Fruit fly (Drosophila melanogaster) whole organism, embryonic: Measurements from ENCODE around the gene UGP.
A peak's percentile ranks its signal among the peaks of the same experiment; 100 is the strongest.

Source experiments
- Antp ChIP-seq: fragments of 200-800 bp; sonication (Bioruptor generic); optimal IDR thresholded peaks from 3 replicates; lab custom pipeline; 2016; ENCODE audit warnings: missing biosample characterization, missing genetic modification characterization
- BEAF-32 ChIP-seq: fragments of 200-800 bp; sonication (Bioruptor generic); optimal IDR thresholded peaks from 3 replicates; lab custom pipeline; 2017; ENCODE audit warnings: missing biosample characterization, missing genetic modification characterization, mild to moderate bottlenecking, moderate library complexity, missing genetic modification reagents
- BtbVII ChIP-seq: fragments of 200-800 bp; sonication (Bioruptor generic); optimal IDR thresholded peaks from 3 replicates; lab custom pipeline; 2017; ENCODE audit warnings: missing biosample characterization, mild to moderate bottlenecking, missing genetic modification characterization
- CG10321 ChIP-seq: fragments of 200-800 bp; sonication (Bioruptor generic); IDR thresholded peaks from 2 replicates; pipeline ENCODE4 v1.3.6; 2022; ENCODE audit warnings: missing biosample characterization, missing genetic modification characterization
- CG12236 ChIP-seq: fragments of 200-800 bp; sonication (Bioruptor generic); optimal IDR thresholded peaks from 2 replicates; lab custom pipeline; 2016; ENCODE audit warnings: missing biosample characterization, missing genetic modification characterization
- CG13424 ChIP-seq: fragments of 200-800 bp; sonication (Bioruptor generic); optimal IDR thresholded peaks from 2 replicates; lab custom pipeline; 2019; ENCODE audit warnings: missing biosample characterization, mild to moderate bottlenecking, missing genetic modification characterization, moderate library complexity
- CG15269 ChIP-seq: fragments of 200-800 bp; sonication (Bioruptor generic); optimal IDR thresholded peaks from 2 replicates; lab custom pipeline; 2018; ENCODE audit warnings: missing biosample characterization, mild to moderate bottlenecking, missing genetic modification characterization, moderate library complexity
- CG16863 ChIP-seq: fragments of 200-800 bp; sonication (Bioruptor generic); optimal IDR thresholded peaks from 3 replicates; lab custom pipeline; 2016; ENCODE audit warnings: missing biosample characterization, missing genetic modification characterization
- CG18764 ChIP-seq: fragments of 200-800 bp; sonication (Bioruptor generic); optimal IDR thresholded peaks from 3 replicates; lab custom pipeline; 2016; ENCODE audit warnings: missing biosample characterization, missing genetic modification characterization
- CG2120 ChIP-seq: fragments of 200-800 bp; sonication (Bioruptor generic); optimal IDR thresholded peaks from 3 replicates; lab custom pipeline; 2016; ENCODE audit warnings: missing biosample characterization, missing genetic modification characterization
- CG30431 ChIP-seq: fragments of 200-800 bp; sonication (Bioruptor generic); optimal IDR thresholded peaks from 2 replicates; lab custom pipeline; 2017; ENCODE audit warnings: missing biosample characterization, missing genetic modification characterization
- CG33557 ChIP-seq: fragments of 200-800 bp; sonication (Bioruptor generic); optimal IDR thresholded peaks from 2 replicates; lab custom pipeline; 2019; ENCODE audit warnings: missing biosample characterization, mild to moderate bottlenecking, missing genetic modification characterization, moderate library complexity
- CG3407 ChIP-seq: fragments of 200-800 bp; sonication (Bioruptor generic); optimal IDR thresholded peaks from 2 replicates; lab custom pipeline; 2018; ENCODE audit warnings: missing biosample characterization, mild to moderate bottlenecking, missing genetic modification characterization
- CG7963 ChIP-seq: fragments of 200-800 bp; sonication (Bioruptor generic); IDR thresholded peaks from 3 replicates; pipeline ENCODE4 v1.3.6; 2022; ENCODE audit warnings: missing biosample characterization, missing genetic modification characterization; ENCODE audit not compliant: partially characterized antibody
- CG8089 ChIP-seq: fragments of 200-800 bp; sonication (Bioruptor generic); optimal IDR thresholded peaks from 3 replicates; lab custom pipeline; 2016; ENCODE audit warnings: missing biosample characterization, missing genetic modification characterization
- CG9437 ChIP-seq: fragments of 200-800 bp; sonication (Bioruptor generic); optimal IDR thresholded peaks from 2 replicates; lab custom pipeline; 2018; ENCODE audit warnings: missing biosample characterization, mild to moderate bottlenecking, missing genetic modification characterization
- Camta ChIP-seq: fragments of 200-800 bp; sonication (Bioruptor generic); optimal IDR thresholded peaks from 2 replicates; lab custom pipeline; 2016; ENCODE audit warnings: missing biosample characterization, missing genetic modification characterization
- Dref ChIP-seq: fragments of 200-800 bp; sonication (Bioruptor generic); IDR thresholded peaks from 2 replicates; pipeline ENCODE4 v1.3.6; 2022; ENCODE audit warnings: missing biosample characterization, missing genetic modification characterization
- Hsf ChIP-seq: fragments of 200-800 bp; sonication (Bioruptor generic); optimal IDR thresholded peaks from 3 replicates; lab custom pipeline; 2016; ENCODE audit warnings: missing biosample characterization, missing genetic modification characterization
- Kr ChIP-seq: fragments of 200-800 bp; sonication (Bioruptor generic); optimal IDR thresholded peaks from 2 replicates; lab custom pipeline; 2017; ENCODE audit warnings: missing biosample characterization, mild to moderate bottlenecking, missing genetic modification characterization
- MBD-R2 ChIP-seq: fragments of 200-800 bp; sonication (Bioruptor generic); IDR thresholded peaks from 2 replicates; pipeline ENCODE4 v1.3.6; 2022; ENCODE audit warnings: missing biosample characterization, missing genetic modification characterization
- NFAT ChIP-seq: fragments of 200-800 bp; sonication (Bioruptor generic); IDR thresholded peaks from 2 replicates; pipeline ENCODE4 v1.3.6; 2022; ENCODE audit warnings: missing biosample characterization, missing genetic modification characterization
- NK7.1 ChIP-seq: fragments of 200-800 bp; sonication (Bioruptor generic); optimal IDR thresholded peaks from 3 replicates; lab custom pipeline; 2016; ENCODE audit warnings: missing biosample characterization, missing genetic modification characterization
- Neu2 ChIP-seq: fragments of 200-800 bp; sonication (Bioruptor generic); optimal IDR thresholded peaks from 3 replicates; lab custom pipeline; 2016; ENCODE audit warnings: missing biosample characterization, missing genetic modification characterization, borderline replicate concordance
- Oaz ChIP-seq: fragments of 200-800 bp; sonication (Bioruptor generic); IDR thresholded peaks from 2 replicates; pipeline ENCODE4 v1.3.6; 2022; ENCODE audit warnings: missing biosample characterization, missing genetic modification characterization
- Opbp ChIP-seq: fragments of 200-800 bp; sonication (Bioruptor generic); IDR thresholded peaks from 3 replicates; pipeline ENCODE4 v1.3.6; 2022; ENCODE audit warnings: missing biosample characterization, missing genetic modification characterization; ENCODE audit not compliant: partially characterized antibody
- Sox102F ChIP-seq: fragments of 200-800 bp; sonication (Bioruptor generic); optimal IDR thresholded peaks from 2 replicates; lab custom pipeline; 2018; ENCODE audit warnings: missing biosample characterization, mild to moderate bottlenecking, missing genetic modification characterization, moderate library complexity
- Usf ChIP-seq: fragments of 200-800 bp; sonication (Bioruptor generic); optimal IDR thresholded peaks from 2 replicates; lab custom pipeline; 2017; ENCODE audit warnings: missing genotype, missing biosample characterization, missing genetic modification characterization
- Xrp1 ChIP-seq: fragments of 200-800 bp; sonication (Bioruptor generic); IDR thresholded peaks from 2 replicates; pipeline ENCODE4 v1.3.6; 2022; ENCODE audit warnings: missing biosample characterization, missing genetic modification characterization
- abd-A ChIP-seq: fragments of 200-800 bp; sonication (Bioruptor generic); optimal IDR thresholded peaks from 3 replicates; lab custom pipeline; 2019; ENCODE audit warnings: missing biosample characterization, mild to moderate bottlenecking, missing genetic modification characterization, moderate library complexity
- ap ChIP-seq: fragments of 200-800 bp; sonication (Bioruptor generic); IDR thresholded peaks from 2 replicates; pipeline ENCODE4 v1.3.6; 2022; ENCODE audit warnings: missing biosample characterization, missing genetic modification characterization
- bsh ChIP-seq, 2 experiments: fragments of 200-800 bp; sonication (Bioruptor generic); optimal IDR thresholded peaks; 2 replicates each; lab custom pipeline; 2017 to 2018; ENCODE audit warnings: mild to moderate bottlenecking in 2 of 2, missing biosample characterization in 2 of 2, missing genetic modification characterization in 2 of 2, moderate library complexity in 1 of 2
- cas ChIP-seq: fragments of 200-800 bp; sonication (Bioruptor generic); IDR thresholded peaks from 2 replicates; pipeline ENCODE4 v1.3.6; 2022; ENCODE audit warnings: missing biosample characterization, missing genetic modification characterization
- cwo ChIP-seq: fragments of 200-800 bp; sonication (Bioruptor generic); optimal IDR thresholded peaks from 3 replicates; lab custom pipeline; 2017; ENCODE audit warnings: missing biosample characterization, missing genetic modification characterization, mild to moderate bottlenecking, moderate library complexity, missing genetic modification reagents
- dmrt11E ChIP-seq: fragments of 200-800 bp; sonication (Bioruptor generic); optimal IDR thresholded peaks from 3 replicates; lab custom pipeline; 2018; ENCODE audit warnings: missing biosample characterization, mild to moderate bottlenecking, missing genetic modification characterization, moderate library complexity
- hkb ChIP-seq, 2 experiments: fragments of 200-800 bp in 1 of 2; fragments of >200 bp in 1 of 2; sonication (Bioruptor generic) in 1 of 2; IDR thresholded peaks in 1 of 2; optimal IDR thresholded peaks in 1 of 2; 2 replicates each; pipeline versions ENCODE4 v1.3.6 to Lab custom; 2017 to 2022; ENCODE audit warnings: missing biosample characterization in 1 of 2, missing genetic modification characterization in 1 of 2
- nerfin-1 ChIP-seq: fragments of 200-800 bp; sonication (Bioruptor generic); optimal IDR thresholded peaks from 3 replicates; lab custom pipeline; 2019; ENCODE audit warnings: missing biosample characterization, mild to moderate bottlenecking, missing genetic modification characterization, moderate library complexity
- nerfin-2 ChIP-seq: fragments of 200-800 bp; sonication (Bioruptor generic); IDR thresholded peaks from 2 replicates; pipeline ENCODE4 v1.3.6; 2022; ENCODE audit warnings: missing biosample characterization, missing genetic modification characterization; ENCODE audit not compliant: partially characterized antibody
- p53 ChIP-seq: fragments of 200-800 bp; sonication (Bioruptor generic); optimal IDR thresholded peaks from 2 replicates; lab custom pipeline; 2016; ENCODE audit warnings: missing biosample characterization, missing genetic modification characterization
- pan ChIP-seq, 4 experiments: fragments of >200 bp in 3 of 4; fragments of 200-800 bp in 1 of 4; sonication (Bioruptor generic) in 1 of 4; optimal IDR thresholded peaks in 3 of 4; IDR thresholded peaks in 1 of 4; 2 replicates each; pipeline versions ENCODE4 v1.3.6 to Lab custom; 2017 to 2022; ENCODE audit warnings: missing biosample characterization in 2 of 4, missing genetic modification characterization in 2 of 4, mixed read lengths in 1 of 4
- pita ChIP-seq: fragments of 200-800 bp; sonication (Bioruptor generic); optimal IDR thresholded peaks from 2 replicates; lab custom pipeline; 2017; ENCODE audit warnings: missing biosample characterization, mild to moderate bottlenecking, missing genetic modification characterization
- prd ChIP-seq, 3 experiments: fragments of >200 bp in 2 of 3; fragments of 200-800 bp in 1 of 3; sonication (Bioruptor generic) in 1 of 3; optimal IDR thresholded peaks in 2 of 3; IDR thresholded peaks in 1 of 3; 2 replicates in 2 of 3; 3 replicates in 1 of 3; pipeline versions ENCODE4 v1.3.6 to Lab custom; 2017 to 2022; ENCODE audit warnings: missing biosample characterization in 1 of 3, missing genetic modification characterization in 1 of 3
- shn ChIP-seq: fragments of 200-800 bp; sonication (Bioruptor generic); optimal IDR thresholded peaks from 3 replicates; lab custom pipeline; 2016; ENCODE audit warnings: missing biosample characterization, missing genetic modification characterization
- trem ChIP-seq: fragments of 200-800 bp; optimal IDR thresholded peaks from 3 replicates; lab custom pipeline; 2019; ENCODE audit warnings: missing biosample characterization, mild to moderate bottlenecking, missing genetic modification characterization, moderate library complexity
- vnd ChIP-seq: fragments of 200-800 bp; sonication (Bioruptor generic); IDR thresholded peaks from 3 replicates; pipeline ENCODE4 v1.3.6; 2022; ENCODE audit warnings: missing biosample characterization, missing genetic modification characterization; ENCODE audit not compliant: partially characterized antibody
- vvl ChIP-seq: fragments of 200-800 bp; sonication (Bioruptor generic); IDR thresholded peaks from 2 replicates; pipeline ENCODE4 v1.3.6; 2022; ENCODE audit warnings: missing biosample characterization, missing genetic modification characterization
- zfh1 ChIP-seq: fragments of 200-800 bp; sonication (Bioruptor generic); IDR thresholded peaks from 3 replicates; pipeline ENCODE4 v1.3.6; 2022; ENCODE audit warnings: missing biosample characterization, missing genetic modification characterization

UGP gene

DNA sequence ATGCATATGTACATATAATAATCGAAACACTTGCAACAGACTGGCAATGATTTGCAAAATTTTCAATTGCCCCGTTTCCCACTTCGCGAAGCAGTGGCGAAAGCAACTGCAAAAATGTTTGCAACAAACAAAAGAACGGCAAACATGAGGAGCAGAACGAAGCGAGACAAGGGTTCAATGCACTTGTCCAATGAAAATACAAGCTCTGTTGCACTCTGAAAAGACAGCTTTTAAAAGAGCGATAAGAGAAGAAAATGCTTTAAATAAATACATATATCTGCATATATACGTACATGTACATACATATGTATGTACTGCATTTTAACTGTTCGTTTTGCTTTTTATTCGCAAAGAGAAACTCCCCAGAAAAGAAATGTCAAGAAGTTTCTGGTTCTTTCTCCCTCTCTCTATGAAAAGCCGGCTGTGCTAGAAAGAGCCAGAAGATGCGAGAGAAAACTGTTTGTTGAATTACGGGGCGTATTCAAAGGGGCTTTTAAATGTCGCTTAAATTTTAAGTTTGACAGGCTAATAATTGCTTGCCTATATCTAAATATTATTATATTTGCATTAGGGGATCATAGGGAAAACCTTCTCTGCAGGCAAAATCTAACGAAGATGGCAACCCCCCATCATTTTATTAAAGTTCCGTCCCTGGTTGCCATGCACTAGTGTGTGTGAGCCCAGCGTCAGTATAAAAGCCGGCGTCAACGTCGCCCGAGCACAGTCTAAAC is 24.8 kb upstream of the UGP start, which contains the start of gene Hsp27:
Gene Hsp27, plus strand, starts transcription at position 719 of the 731 bp plus-strand sequence.
- TF ChIP-seq ap (GFP tag; lab: Robert Waterston, UW) (peak; percentile 95), abd-A (peak; percentile 64), CG8089 (peak; percentile 83), shn (GFP tag; lab: Kevin White, UChicago) (peak; percentile 74), CG30431 (peak; percentile 98), bsh (GFP tag; optimal IDR thresholded peaks at IDR 0.05; lab: Kevin White, UChicago) (peak; percentile 99 to 100), CG18764 (GFP tag; lab: Kevin White, UChicago) (peak; percentile 97), Hsf (GFP tag; lab: Kevin White, UChicago) (peak; percentile 97), NK7.1 (GFP tag; lab: Kevin White, UChicago) (peak; percentile 93), CG16863 (GFP tag; lab: Kevin White, UChicago) (peak; percentile 87), Kr (GFP tag; lab: Kevin White, UChicago) (peak; percentile 33), pita (GFP tag; lab: Kevin White, UChicago) (no peak), Xrp1 (GFP tag; lab: Robert Waterston, UW) (peak; percentile 99), prd (optimal IDR thresholded peaks at IDR 0.05; lab: Kevin White, UChicago) (no peak), prd (GFP tag; IDR thresholded peaks at IDR 0.05; lab: Robert Waterston, UW) (peak; percentile 99), MBD-R2 (GFP tag; lab: Robert Waterston, UW) (peak; percentile 96), Oaz (GFP tag; lab: Robert Waterston, UW) (peak; percentile 89), Opbp (0 out of 3 replicates have a peak, but pooled peaks have one; percentile 50), Neu2 (GFP tag; lab: Kevin White, UChicago) (no peak), BEAF-32 (peak; percentile 8), zfh1 (GFP tag; lab: Robert Waterston, UW) (peak; percentile 99), p53 (GFP tag; lab: Kevin White, UChicago) (peak; percentile 76), dmrt11E (peak; percentile 95), BtbVII (peak; percentile 96), cwo (peak; percentile 97), nerfin-2 (peak; percentile 48; the same call in 1 of the 2 replicates), CG2120 (GFP tag; lab: Kevin White, UChicago) (peak; percentile 97), Usf (GFP tag; lab: Kevin White, UChicago) (peak; percentile 96), CG9437 (peak; percentile 92), CG7963 (no peak), NFAT (GFP tag; lab: Robert Waterston, UW) (peak; percentile 97), CG13424 (peak; percentile 95), CG33557 (GFP tag; lab: Kevin White, UChicago) (peak; percentile 74), CG10321 (GFP tag; lab: Robert Waterston, UW) (peak; percentile 80), nerfin-1 (tag; lab: Kevin White, UChicago) (peak; percentile 96), vnd (GFP tag; lab: Robert Waterston, UW) (no peak), pan (optimal IDR thresholded peaks at IDR 0.05; lab: Kevin White, UChicago) (no peak), pan (GFP tag; optimal IDR thresholded peaks at IDR 0.05 in 1 of 2, IDR thresholded peaks at IDR 0.05 in 1 of 2) (peak in 1 of 2 experiments; percentile 99), Dref (GFP tag; lab: Robert Waterston, UW) (peak; percentile 40), CG15269 (peak; percentile 97), Camta (GFP tag; lab: Kevin White, UChicago) (peak; percentile 98), CG12236 (GFP tag; lab: Kevin White, UChicago) (peak; percentile 66), Sox102F (GFP tag; lab: Kevin White, UChicago) (peak; percentile 99), hkb (optimal IDR thresholded peaks at IDR 0.05; lab: Kevin White, UChicago) (no peak), hkb (GFP tag; IDR thresholded peaks at IDR 0.05; lab: Robert Waterston, UW) (peak; percentile 99), Antp (GFP tag; lab: Kevin White, UChicago) (peak; percentile 93), CG3407 (GFP tag; lab: Kevin White, UChicago) (peak; percentile 98), cas (GFP tag; lab: Robert Waterston, UW) (peak; percentile 95), trem (peak; percentile 96), vvl (GFP tag; lab: Robert Waterston, UW) (peak; percentile 99)
